Fruit fly (Drosophila melanogaster) whole organism, prepupa: ENCODE measurements around the gene shd.

Source experiments
- Blimp-1 ChIP-seq: fragments of 200-800 bp; sonication (Bioruptor generic); optimal IDR thresholded peaks from 3 replicates; lab custom pipeline; 2017; ENCODE audit warnings: missing biosample characterization, missing genetic modification characterization, mild to moderate bottlenecking, moderate library complexity, missing genetic modification reagents
- CG10631 ChIP-seq: fragments of 200-800 bp; sonication (Bioruptor generic); optimal IDR thresholded peaks from 2 replicates; lab custom pipeline; 2016; ENCODE audit warnings: missing biosample characterization, missing genetic modification characterization
- CG11294 ChIP-seq: fragments of 200-800 bp; sonication (Bioruptor generic); IDR thresholded peaks from 2 replicates; pipeline ENCODE4 v1.3.6; 2022; ENCODE audit warnings: missing biosample characterization, missing genetic modification characterization
- CG11902 ChIP-seq: fragments of 200-800 bp; sonication (Bioruptor generic); optimal IDR thresholded peaks from 3 replicates; lab custom pipeline; 2016; ENCODE audit warnings: missing biosample characterization, missing genetic modification characterization
- CG15336 ChIP-seq: fragments of 200-800 bp; sonication (Bioruptor generic); IDR thresholded peaks from 2 replicates; pipeline ENCODE4 v1.3.6; 2022; ENCODE audit warnings: missing biosample characterization, missing genetic modification characterization
- CG1621 ChIP-seq: fragments of 200-800 bp; sonication (Bioruptor generic); optimal IDR thresholded peaks from 3 replicates; lab custom pipeline; 2018; ENCODE audit warnings: missing biosample characterization, mild to moderate bottlenecking, missing genetic modification characterization
- CG16779 ChIP-seq: fragments of 200-800 bp; sonication (Bioruptor generic); optimal IDR thresholded peaks from 3 replicates; lab custom pipeline; 2017; ENCODE audit warnings: missing biosample characterization, mild to moderate bottlenecking, missing genetic modification characterization
- CG3032 ChIP-seq: fragments of 200-800 bp; optimal IDR thresholded peaks from 2 replicates; lab custom pipeline; 2019; ENCODE audit warnings: missing biosample characterization, mild to moderate bottlenecking, missing genetic modification characterization, moderate library complexity
- CG31627 ChIP-seq: fragments of 200-800 bp; sonication (Bioruptor generic); optimal IDR thresholded peaks from 3 replicates; lab custom pipeline; 2016; ENCODE audit warnings: missing biosample characterization, missing genetic modification characterization
- CG32006 ChIP-seq: fragments of 200-800 bp; sonication (Bioruptor generic); optimal IDR thresholded peaks from 3 replicates; lab custom pipeline; 2017; ENCODE audit warnings: missing biosample characterization, mild to moderate bottlenecking, missing genetic modification characterization
- CG34406 ChIP-seq: fragments of 200-800 bp; sonication (Bioruptor generic); optimal IDR thresholded peaks from 3 replicates; lab custom pipeline; 2016; ENCODE audit warnings: missing biosample characterization, missing genetic modification characterization
- CG3919 ChIP-seq: fragments of 200-800 bp; sonication (Bioruptor generic); optimal IDR thresholded peaks from 3 replicates; lab custom pipeline; 2016; ENCODE audit warnings: missing biosample characterization, missing genetic modification characterization
- CG6163 ChIP-seq: fragments of 200-800 bp; sonication (Bioruptor generic); IDR thresholded peaks from 3 replicates; pipeline ENCODE4 v1.3.6; 2022; ENCODE audit warnings: missing biosample characterization, missing genetic modification characterization
- CG6276 ChIP-seq: fragments of 200-800 bp; sonication (Bioruptor generic); optimal IDR thresholded peaks from 2 replicates; lab custom pipeline; 2017; ENCODE audit warnings: missing biosample characterization, mild to moderate bottlenecking, missing genetic modification characterization
- CG6792 ChIP-seq: fragments of 200-800 bp; sonication (Bioruptor generic); optimal IDR thresholded peaks from 3 replicates; lab custom pipeline; 2016; ENCODE audit warnings: missing biosample characterization, missing genetic modification characterization
- CG6808 ChIP-seq: fragments of 200-800 bp; sonication (Bioruptor generic); optimal IDR thresholded peaks from 3 replicates; lab custom pipeline; 2017; ENCODE audit warnings: missing biosample characterization, missing genetic modification characterization, mild to moderate bottlenecking, moderate library complexity, missing genetic modification reagents
- CG6854 ChIP-seq: fragments of 200-800 bp; sonication (Bioruptor generic); optimal IDR thresholded peaks from 2 replicates; lab custom pipeline; 2017; ENCODE audit warnings: missing biosample characterization, mild to moderate bottlenecking, missing genetic modification characterization
- CG7368 ChIP-seq: fragments of 200-800 bp; sonication (Bioruptor generic); optimal IDR thresholded peaks from 3 replicates; lab custom pipeline; 2016; ENCODE audit warnings: missing biosample characterization, missing genetic modification characterization
- CG8119 ChIP-seq: fragments of 200-800 bp; sonication (Bioruptor generic); IDR thresholded peaks from 3 replicates; pipeline ENCODE4 v1.3.6; 2022; ENCODE audit warnings: missing biosample characterization, missing genetic modification characterization
- CG8319 ChIP-seq: fragments of 200-800 bp; sonication (Bioruptor generic); optimal IDR thresholded peaks from 3 replicates; lab custom pipeline; 2016; ENCODE audit warnings: missing biosample characterization, missing genetic modification characterization
- CG8632 ChIP-seq: fragments of 200-800 bp; sonication (Bioruptor generic); optimal IDR thresholded peaks from 3 replicates; lab custom pipeline; 2016; ENCODE audit warnings: missing biosample characterization, missing genetic modification characterization
- Eip75B ChIP-seq: fragments of 200-800 bp; sonication (Bioruptor generic); optimal IDR thresholded peaks from 3 replicates; lab custom pipeline; 2016; ENCODE audit warnings: missing biosample characterization, missing genetic modification characterization
- Eip93F ChIP-seq: fragments of 200-800 bp; sonication (Bioruptor generic); optimal IDR thresholded peaks from 2 replicates; lab custom pipeline; 2016; ENCODE audit warnings: missing biosample characterization, mild to moderate bottlenecking, missing genetic modification characterization
- Ets21C ChIP-seq: fragments of 200-800 bp; sonication (Bioruptor generic); optimal IDR thresholded peaks from 3 replicates; lab custom pipeline; 2016; ENCODE audit warnings: missing biosample characterization, missing genetic modification characterization
- Gug ChIP-seq: fragments of 200-800 bp; sonication (Bioruptor generic); IDR thresholded peaks from 2 replicates; pipeline ENCODE4 v1.3.6; 2022; ENCODE audit warnings: missing biosample characterization, missing genetic modification characterization
- Hr38 ChIP-seq: sonication (Bioruptor generic); optimal IDR thresholded peaks from 2 replicates; lab custom pipeline; 2016; ENCODE audit warnings: missing biosample characterization, missing genetic modification characterization
- Hr39 ChIP-seq: fragments of 200-800 bp; sonication (Bioruptor generic); optimal IDR thresholded peaks from 2 replicates; lab custom pipeline; 2016; ENCODE audit warnings: missing biosample characterization, missing genetic modification characterization
- Hr4 ChIP-seq: fragments of 200-800 bp; sonication (Bioruptor generic); optimal IDR thresholded peaks from 3 replicates; lab custom pipeline; 2016; ENCODE audit warnings: missing biosample characterization, missing genetic modification characterization
- Lpt ChIP-seq: fragments of 200-800 bp; sonication (Bioruptor generic); optimal IDR thresholded peaks from 3 replicates; lab custom pipeline; 2016; ENCODE audit warnings: missing biosample characterization, missing genetic modification characterization
- Met ChIP-seq: fragments of 200-800 bp; sonication (Bioruptor generic); optimal IDR thresholded peaks from 3 replicates; lab custom pipeline; 2016; ENCODE audit warnings: missing biosample characterization, missing genetic modification characterization
- OdsH ChIP-seq: fragments of 200-800 bp; sonication (Bioruptor generic); optimal IDR thresholded peaks from 3 replicates; lab custom pipeline; 2016; ENCODE audit warnings: missing biosample characterization, missing genetic modification characterization
- Smox ChIP-seq: fragments of 200-800 bp; sonication (Bioruptor generic); optimal IDR thresholded peaks from 3 replicates; lab custom pipeline; 2016; ENCODE audit warnings: missing biosample characterization, missing genetic modification characterization
- Sox102F ChIP-seq: fragments of 200-800 bp; sonication (Bioruptor generic); optimal IDR thresholded peaks from 2 replicates; lab custom pipeline; 2016; ENCODE audit warnings: missing biosample characterization, mild to moderate bottlenecking, missing genetic modification characterization
- achi ChIP-seq: fragments of 200-800 bp; sonication (Bioruptor generic); optimal IDR thresholded peaks from 3 replicates; lab custom pipeline; 2016; ENCODE audit warnings: missing biosample characterization, missing genetic modification characterization
- acj6 ChIP-seq: fragments of 200-800 bp; sonication (Bioruptor generic); optimal IDR thresholded peaks from 3 replicates; lab custom pipeline; 2016; ENCODE audit warnings: missing biosample characterization, missing genetic modification characterization
- cyc ChIP-seq: fragments of 200-800 bp; sonication (Bioruptor generic); optimal IDR thresholded peaks from 3 replicates; lab custom pipeline; 2016; ENCODE audit warnings: missing biosample characterization, missing genetic modification characterization
- dac ChIP-seq: fragments of 200-800 bp; sonication (Bioruptor generic); optimal IDR thresholded peaks from 2 replicates; lab custom pipeline; 2017; ENCODE audit warnings: missing biosample characterization, mild to moderate bottlenecking, missing genetic modification characterization
- dsx ChIP-seq: fragments of 200-800 bp; optimal IDR thresholded peaks from 3 replicates; lab custom pipeline; 2019; ENCODE audit warnings: missing biosample characterization, mild to moderate bottlenecking, missing genetic modification characterization, moderate library complexity; ENCODE audit not compliant: poor library complexity, severe bottlenecking
- eg ChIP-seq: fragments of 200-800 bp; sonication (Bioruptor generic); IDR thresholded peaks from 3 replicates; pipeline ENCODE4 v1.3.6; 2022; ENCODE audit warnings: missing biosample characterization, missing genetic modification characterization
- esn ChIP-seq: fragments of 200-800 bp; sonication (Bioruptor generic); optimal IDR thresholded peaks from 2 replicates; lab custom pipeline; 2016; ENCODE audit warnings: missing biosample characterization, mild to moderate bottlenecking, missing genetic modification characterization, moderate library complexity
- fd59A ChIP-seq: fragments of 200-800 bp; sonication (Bioruptor generic); optimal IDR thresholded peaks from 2 replicates; lab custom pipeline; 2017; ENCODE audit warnings: missing biosample characterization, mild to moderate bottlenecking, missing genetic modification characterization, missing genetic modification reagents
- fd85E ChIP-seq: fragments of 200-800 bp; sonication (Bioruptor generic); optimal IDR thresholded peaks from 3 replicates; lab custom pipeline; 2016; ENCODE audit warnings: missing biosample characterization, missing genetic modification characterization
- fkh ChIP-seq: fragments of 200-800 bp; sonication (Bioruptor generic); optimal IDR thresholded peaks from 3 replicates; lab custom pipeline; 2017; ENCODE audit warnings: missing biosample characterization, mild to moderate bottlenecking, missing genetic modification characterization, moderate library complexity
- lz ChIP-seq: fragments of 200-800 bp; sonication (Bioruptor generic); optimal IDR thresholded peaks from 3 replicates; lab custom pipeline; 2016; ENCODE audit warnings: missing biosample characterization, missing genetic modification characterization
- net ChIP-seq: fragments of 200-800 bp; sonication (Bioruptor generic); optimal IDR thresholded peaks from 3 replicates; lab custom pipeline; 2016; ENCODE audit warnings: missing biosample characterization, missing genetic modification characterization
- pdm3 ChIP-seq: fragments of 200-800 bp; sonication (Bioruptor generic); optimal IDR thresholded peaks from 3 replicates; lab custom pipeline; 2016; ENCODE audit warnings: missing biosample characterization, missing genetic modification characterization
- salr ChIP-seq, 2 experiments: fragments of 200-800 bp; sonication (Bioruptor generic); optimal IDR thresholded peaks; 3 replicates each; lab custom pipeline; 2016 to 2018; ENCODE audit warnings: missing biosample characterization in 2 of 2, missing genetic modification characterization in 2 of 2, mild to moderate bottlenecking in 1 of 2
- spab ChIP-seq: fragments of 200-800 bp; sonication (Bioruptor generic); optimal IDR thresholded peaks from 2 replicates; lab custom pipeline; 2017; ENCODE audit warnings: missing biosample characterization, mild to moderate bottlenecking, missing genetic modification characterization, missing genetic modification reagents
- svp ChIP-seq: fragments of 200-800 bp; sonication (Bioruptor generic); peaks from one replicate; lab custom pipeline; 2016; ENCODE audit warnings: missing biosample characterization, missing genetic modification characterization
- topi ChIP-seq: fragments of 200-800 bp; sonication (Bioruptor generic); optimal IDR thresholded peaks from 3 replicates; lab custom pipeline; 2016; ENCODE audit warnings: missing biosample characterization, missing genetic modification characterization

Gene shd

DNA sequence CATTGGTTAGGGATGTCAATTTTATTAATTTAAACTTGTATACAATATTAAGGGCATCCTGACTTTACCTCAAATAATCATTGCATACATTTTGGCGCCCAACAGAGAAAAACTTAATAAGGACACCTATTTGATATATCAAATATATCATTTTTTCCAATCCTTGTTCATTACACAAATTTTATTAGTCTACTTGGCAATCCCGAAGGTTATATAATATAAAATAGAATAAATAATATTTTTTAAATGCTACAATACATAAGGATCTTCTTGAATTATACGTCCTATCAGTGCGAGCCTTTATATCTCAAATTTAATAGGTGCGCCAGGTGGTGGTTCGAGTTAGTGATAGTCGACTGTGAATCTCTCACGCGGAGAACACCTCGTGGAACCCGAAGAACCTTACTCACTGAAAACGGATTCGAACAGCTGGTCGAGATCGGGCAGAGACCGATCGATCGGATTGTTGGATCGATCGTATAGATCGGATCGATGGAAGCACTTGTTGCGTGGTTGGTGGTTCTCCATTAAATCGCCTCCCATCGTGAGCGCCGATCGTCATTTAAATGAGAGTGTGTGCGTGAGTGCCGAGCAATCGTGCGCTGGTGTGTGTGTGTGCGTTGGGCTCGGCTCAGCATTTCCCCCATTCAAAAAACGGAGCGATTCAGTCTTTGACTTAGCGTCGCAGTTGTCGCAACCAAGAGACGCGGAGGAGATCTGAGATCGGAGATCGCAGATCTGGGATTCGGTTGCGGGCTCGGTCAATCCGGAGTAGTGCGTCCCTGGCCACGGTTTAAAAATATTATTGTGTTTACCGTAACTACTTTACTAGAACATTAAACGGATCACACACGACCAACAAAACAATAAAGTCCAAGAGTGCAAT, at the start of gene shd:
Gene shd (plus strand): TSS at position 667 of the 886 bp plus-strand sequence.
- TF ChIP-seq CG1621 = peak; percentile 28
- 0 out of 2 replicates have a peak, but pooled peaks have one; percentile 37 for TF ChIP-seq CG15336 (GFP tag; lab: Robert Waterston, UW)
- no peak for TF ChIP-seq fkh (GFP tag; lab: Kevin White, UChicago)
- no peak for TF ChIP-seq fd85E (GFP tag; lab: Kevin White, UChicago)
- peak; percentile 70 for TF ChIP-seq CG6808 (GFP tag; lab: Kevin White, UChicago)
- TF ChIP-seq salr (GFP tag; optimal IDR thresholded peaks at IDR 0.05; lab: Kevin White, UChicago) = peak in 1 of 2 experiments; percentile 66
- TF ChIP-seq dac = no peak
- peak; percentile 19 for TF ChIP-seq CG6276 (GFP tag; lab: Kevin White, UChicago)
- peak; percentile 62 for TF ChIP-seq OdsH (GFP tag; lab: Kevin White, UChicago)
- TF ChIP-seq dsx (GFP tag; lab: Kevin White, UChicago) = peak; percentile 93
- TF ChIP-seq CG6163 (GFP tag; lab: Robert Waterston, UW) = peak; percentile 40; the same call in 1 of the 3 replicates
- peak; percentile 24 for TF ChIP-seq CG31627
- peak; percentile 33 for TF ChIP-seq Smox (GFP tag; lab: Kevin White, UChicago)
- TF ChIP-seq CG3032 (tag; lab: Kevin White, UChicago) = peak; percentile 59
- peak; percentile 27 for TF ChIP-seq topi (GFP tag; lab: Kevin White, UChicago)
- TF ChIP-seq Hr38 (GFP tag; lab: Kevin White, UChicago) = no peak
- peak; percentile 70 for TF ChIP-seq acj6 (GFP tag; lab: Kevin White, UChicago)
- TF ChIP-seq spab (GFP tag; lab: Kevin White, UChicago) = peak; percentile 21
- peak; percentile 20 for TF ChIP-seq CG6792 (GFP tag; lab: Kevin White, UChicago)
- no peak for TF ChIP-seq Hr39 (GFP tag; lab: Kevin White, UChicago)
- TF ChIP-seq Lpt (GFP tag; lab: Kevin White, UChicago) = no peak
- TF ChIP-seq Blimp-1 (GFP tag; lab: Kevin White, UChicago) = peak; percentile 24
- TF ChIP-seq fd59A = peak; percentile 60
- TF ChIP-seq Eip75B (GFP tag; lab: Kevin White, UChicago) = no peak
- no peak for TF ChIP-seq Eip93F (GFP tag; lab: Kevin White, UChicago)
- TF ChIP-seq CG3919 (GFP tag; lab: Kevin White, UChicago) = peak; percentile 56
- TF ChIP-seq CG8319 (GFP tag; lab: Kevin White, UChicago) = no peak
- no peak for TF ChIP-seq lz
- peak; percentile 39 for TF ChIP-seq Sox102F
- TF ChIP-seq Hr4 (GFP tag; lab: Kevin White, UChicago) = peak; percentile 36
- TF ChIP-seq CG8632 (GFP tag; lab: Kevin White, UChicago) = peak; percentile 61
- peak; percentile 34 for TF ChIP-seq net (GFP tag; lab: Kevin White, UChicago)
- TF ChIP-seq cyc (GFP tag; lab: Kevin White, UChicago) = peak; percentile 32
- peak; percentile 8 for TF ChIP-seq Ets21C (GFP tag; lab: Kevin White, UChicago)
- TF ChIP-seq svp (GFP tag; lab: Kevin White, UChicago) = peak; percentile 82
- no peak for TF ChIP-seq CG16779 (tag; lab: Kevin White, UChicago)
- TF ChIP-seq CG11902 (GFP tag; lab: Kevin White, UChicago) = no peak
- peak; percentile 43 for TF ChIP-seq esn (GFP tag; lab: Kevin White, UChicago)
- TF ChIP-seq CG6854 (GFP tag; lab: Kevin White, UChicago) = no peak
- peak; percentile 32 for TF ChIP-seq Met (GFP tag; lab: Kevin White, UChicago)
- TF ChIP-seq CG10631 (GFP tag; lab: Kevin White, UChicago) = peak; percentile 70
- no peak for TF ChIP-seq CG7368
- peak; percentile 87 for TF ChIP-seq CG32006
- no peak; the same call in 1 of the 2 replicates for TF ChIP-seq CG11294 (GFP tag; lab: Robert Waterston, UW)
- TF ChIP-seq CG8119 (GFP tag; lab: Robert Waterston, UW) = peak; percentile 43; the same call in 1 of the 3 replicates
- no peak for TF ChIP-seq pdm3 (GFP tag; lab: Kevin White, UChicago)
- no peak for TF ChIP-seq Gug
- TF ChIP-seq achi = peak; percentile 67
- peak; percentile 43 for TF ChIP-seq CG34406
- no peak; the same call in 2 of the 3 replicates for TF ChIP-seq eg (GFP tag; lab: Robert Waterston, UW)
